Worm (Caenorhabditis elegans) whole organism, L2 larva: ENCODE measurements around the gene T21B4.15.

Experiments
- C34F6.9 ChIP-seq: fragments of 150-350 bp; optimal IDR thresholded peaks from 2 replicates; lab custom pipeline; 2014; ENCODE audit warnings: missing biosample characterization, missing genetic modification characterization
- F13H6.1 ChIP-seq: sonication (generic microtip); optimal IDR thresholded peaks from 2 replicates; lab custom pipeline; 2016; ENCODE audit warnings: missing genetic modification characterization, missing compliant biosample characterization
- R02D3.7 ChIP-seq: fragments of 150-350 bp; optimal IDR thresholded peaks from 2 replicates; lab custom pipeline; 2014; ENCODE audit warnings: missing biosample characterization, missing genetic modification characterization
- ZK546.5 ChIP-seq: sonication (generic microtip); optimal IDR thresholded peaks from 2 replicates; lab custom pipeline; 2017; ENCODE audit warnings: missing biosample characterization, missing genetic modification characterization
- alr-1 ChIP-seq: fragments of 150-350 bp; optimal IDR thresholded peaks from 2 replicates; lab custom pipeline; 2014; ENCODE audit warnings: missing biosample characterization, missing genetic modification characterization
- aly-2 ChIP-seq: fragments of 150-350 bp; optimal IDR thresholded peaks from 2 replicates; lab custom pipeline; 2014; ENCODE audit warnings: missing biosample characterization, missing genetic modification characterization
- blmp-1 ChIP-seq: sonication (generic microtip); optimal IDR thresholded peaks from 2 replicates; lab custom pipeline; 2017; ENCODE audit warnings: missing genetic modification characterization, mild to moderate bottlenecking, missing compliant biosample characterization, antibody characterized with exemption, moderate library complexity; ENCODE audit not compliant: insufficient read depth
- ceh-16 ChIP-seq: fragments of 150-350 bp; optimal IDR thresholded peaks from 2 replicates; lab custom pipeline; 2014; ENCODE audit warnings: missing biosample characterization, missing genetic modification characterization
- ceh-82 ChIP-seq: fragments of 150-350 bp; optimal IDR thresholded peaks from 2 replicates; lab custom pipeline; 2014; ENCODE audit warnings: missing biosample characterization, missing genetic modification characterization
- egl-27 ChIP-seq: sonication (generic microtip); optimal IDR thresholded peaks from 3 replicates; lab custom pipeline; 2017; ENCODE audit warnings: missing biosample characterization, missing genetic modification reagents, missing genetic modification characterization
- elt-1 ChIP-seq: fragments of 150-350 bp; optimal IDR thresholded peaks from 2 replicates; lab custom pipeline; 2014; ENCODE audit warnings: missing biosample characterization, missing genetic modification characterization
- elt-3 ChIP-seq: sonication (generic microtip); optimal IDR thresholded peaks from 2 replicates; lab custom pipeline; 2017; ENCODE audit warnings: missing biosample characterization, missing genetic modification characterization
- gmeb-1 ChIP-seq: fragments of 150-350 bp; optimal IDR thresholded peaks from 2 replicates; lab custom pipeline; 2014; ENCODE audit warnings: missing biosample characterization, missing genetic modification characterization
- lin-11 ChIP-seq: fragments of 150-350 bp; sonication (generic microtip); optimal IDR thresholded peaks from 2 replicates; lab custom pipeline; 2014; ENCODE audit warnings: missing biosample characterization, missing genetic modification characterization, inconsistent platforms, mixed read lengths
- lin-39 ChIP-seq: fragments of 150-350 bp; optimal IDR thresholded peaks from 2 replicates; lab custom pipeline; 2014; ENCODE audit warnings: missing biosample characterization, missing genetic modification reagents, missing genetic modification characterization
- lsy-2 ChIP-seq, 2 experiments: fragments of 150-350 bp in 1 of 2; sonication (generic microtip) in 1 of 2; optimal IDR thresholded peaks; 2 replicates each; lab custom pipeline; 2014 to 2017; ENCODE audit warnings: missing biosample characterization in 2 of 2, missing genetic modification characterization in 2 of 2
- mab-5 ChIP-seq: fragments of 150-350 bp; optimal IDR thresholded peaks from 2 replicates; lab custom pipeline; 2014; ENCODE audit warnings: missing biosample characterization, missing genetic modification characterization
- mbf-1 ChIP-seq: sonication (generic microtip); optimal IDR thresholded peaks from 2 replicates; lab custom pipeline; 2017; ENCODE audit warnings: missing biosample characterization, missing genetic modification characterization
- mdl-1 ChIP-seq, 2 experiments: fragments of 150-350 bp in 1 of 2; sonication (generic microtip) in 1 of 2; optimal IDR thresholded peaks; 2 replicates each; lab custom pipeline; 2017; ENCODE audit warnings: missing biosample characterization in 2 of 2, missing genetic modification characterization in 2 of 2
- nhr-10 ChIP-seq: sonication (generic microtip); optimal IDR thresholded peaks from 2 replicates; lab custom pipeline; 2017; ENCODE audit warnings: missing biosample characterization, missing genetic modification characterization
- nhr-11 ChIP-seq: fragments of 150-350 bp; optimal IDR thresholded peaks from 2 replicates; lab custom pipeline; 2014; ENCODE audit warnings: missing biosample characterization, missing genetic modification characterization
- nhr-12 ChIP-seq: fragments of 150-350 bp; optimal IDR thresholded peaks from 2 replicates; lab custom pipeline; 2014; ENCODE audit warnings: missing biosample characterization, missing genetic modification characterization
- nhr-129 ChIP-seq: fragments of 150-350 bp; optimal IDR thresholded peaks from 2 replicates; lab custom pipeline; 2014; ENCODE audit warnings: missing biosample characterization, missing genetic modification characterization
- nhr-23 ChIP-seq: fragments of 150-350 bp; optimal IDR thresholded peaks from 2 replicates; lab custom pipeline; 2014; ENCODE audit warnings: missing biosample characterization, missing genetic modification reagents, missing genetic modification characterization
- nhr-25 ChIP-seq: fragments of 150-350 bp; sonication (generic microtip); optimal IDR thresholded peaks from 3 replicates; lab custom pipeline; 2014; ENCODE audit warnings: missing biosample characterization, missing genetic modification characterization
- nhr-6 ChIP-seq: fragments of 150-350 bp; optimal IDR thresholded peaks from 2 replicates; lab custom pipeline; 2014; ENCODE audit warnings: missing biosample characterization, missing genetic modification characterization
- nhr-77 ChIP-seq: fragments of 150-350 bp; optimal IDR thresholded peaks from 2 replicates; lab custom pipeline; 2014; ENCODE audit warnings: missing biosample characterization, missing genetic modification characterization
- peb-1 ChIP-seq: fragments of 150-350 bp; optimal IDR thresholded peaks from 2 replicates; lab custom pipeline; 2014; ENCODE audit warnings: missing biosample characterization, missing genetic modification characterization
- skn-1 ChIP-seq: sonication (generic microtip); optimal IDR thresholded peaks from 2 replicates; lab custom pipeline; 2017; ENCODE audit warnings: missing biosample characterization, missing genetic modification characterization
- sma-9 ChIP-seq, 2 experiments: fragments of 150-350 bp in 1 of 2; sonication (generic microtip) in 1 of 2; optimal IDR thresholded peaks; 2 replicates each; lab custom pipeline; 2014 to 2016; ENCODE audit warnings: missing genetic modification characterization in 2 of 2, mild to moderate bottlenecking in 1 of 2, missing biosample characterization in 1 of 2, missing compliant biosample characterization in 1 of 2, missing genetic modification reagents in 1 of 2, moderate library complexity in 1 of 2
- snpc-4 ChIP-seq: fragments of 150-350 bp; optimal IDR thresholded peaks from 2 replicates; lab custom pipeline; 2014; ENCODE audit warnings: missing biosample characterization, missing genetic modification characterization
- unc-39 ChIP-seq: fragments of 150-350 bp; optimal IDR thresholded peaks from 2 replicates; lab custom pipeline; 2014; ENCODE audit warnings: missing biosample characterization, missing genetic modification characterization
- unc-55 ChIP-seq: fragments of 150-350 bp; sonication (generic microtip); optimal IDR thresholded peaks from 3 replicates; lab custom pipeline; 2014; ENCODE audit warnings: missing biosample characterization, missing genetic modification reagents, missing genetic modification characterization
- zag-1 ChIP-seq: fragments of 150-350 bp; optimal IDR thresholded peaks from 2 replicates; lab custom pipeline; 2014; ENCODE audit warnings: missing biosample characterization, missing genetic modification characterization
- ztf-1 ChIP-seq: fragments of 200-800 bp; sonication (Bioruptor generic); conservative IDR thresholded peaks from 2 replicates; pipeline ENCODE4 v1.3.6; 2022; ENCODE audit warnings: missing genetic modification characterization, missing compliant biosample characterization
- ztf-11 ChIP-seq: sonication (generic microtip); optimal IDR thresholded peaks from 2 replicates; lab custom pipeline; 2017; ENCODE audit warnings: missing biosample characterization, missing genetic modification characterization
- ztf-4 ChIP-seq: fragments of 150-350 bp; optimal IDR thresholded peaks from 2 replicates; lab custom pipeline; 2014; ENCODE audit warnings: missing biosample characterization, missing genetic modification characterization

Gene T21B4.15

ce11 chrII:12473406-12473805 is 16.6 kb upstream of the T21B4.15 start, which contains the start of gene srg-17:
Gene srg-17, plus strand, starts transcription at chrII:12473706.
- TF ChIP-seq elt-3 (tag; lab: Kevin White, UChicago) (no peak), snpc-4 (no peak), nhr-6 (tag; lab: Kevin White, UChicago) (no peak), blmp-1 (tag; lab: Kevin White, UChicago) (no peak), nhr-77 (tag; lab: Kevin White, UChicago) (no peak), mbf-1 (tag; lab: Kevin White, UChicago) (no peak), ceh-82 (no peak), nhr-23 (tag; lab: Kevin White, UChicago) (no peak), egl-27 (tag; lab: Kevin White, UChicago) (no peak), elt-1 (tag; lab: Kevin White, UChicago) (no peak), peb-1 (tag; lab: Kevin White, UChicago) (no peak)

DNA sequence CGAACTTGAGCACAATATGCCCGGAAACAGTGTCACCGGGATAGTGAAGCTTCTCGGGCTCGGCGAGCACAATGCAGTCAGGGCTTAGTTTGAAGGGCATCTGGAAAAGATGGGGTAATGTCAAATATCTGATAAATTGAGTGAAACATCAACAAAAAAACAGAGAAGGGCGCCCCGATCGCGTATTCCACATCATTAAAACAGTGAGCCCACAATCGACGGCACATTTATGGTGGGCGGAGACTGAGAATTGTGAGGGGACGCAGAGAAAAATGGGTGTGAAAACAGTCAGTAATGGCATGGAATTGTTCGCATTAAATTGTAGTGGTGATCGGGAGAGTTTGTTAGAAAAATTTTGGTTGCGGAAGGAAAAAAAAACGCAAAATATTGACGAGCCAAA is 9.2 kb upstream of the T21B4.15 start, which contains the start of gene arrd-9:
arrd-9 (minus strand) TSS at position 101 of the 400 bp plus-strand sequence.
- TF ChIP-seq skn-1 (no peak), unc-55 (GFP tag; lab: Kevin White, UChicago) (no peak), mdl-1 (tag; optimal IDR thresholded peaks at IDR 0.05; lab: Kevin White, UChicago) (no peak), mab-5 (tag; lab: Kevin White, UChicago) (no peak), sma-9 (GFP tag; optimal IDR thresholded peaks at IDR 0.05; lab: Kevin White, UChicago) (no peak), sma-9 (tag; optimal IDR thresholded peaks at IDR 0.05; lab: Kevin White, UChicago) (no peak), lin-11 (tag; lab: Kevin White, UChicago) (no peak), ztf-11 (tag; lab: Kevin White, UChicago) (no peak), ztf-4 (tag; lab: Kevin White, UChicago) (no peak), gmeb-1 (tag; lab: Kevin White, UChicago) (no peak), aly-2 (tag; lab: Kevin White, UChicago) (no peak), nhr-129 (tag; lab: Kevin White, UChicago) (no peak), zag-1 (tag; lab: Kevin White, UChicago) (no peak), ZK546.5 (tag; lab: Kevin White, UChicago) (no peak), ceh-16 (tag; lab: Kevin White, UChicago) (no peak), C34F6.9 (tag; lab: Kevin White, UChicago) (no peak), nhr-25 (tag; lab: Kevin White, UChicago) (no peak), nhr-12 (no peak), ceh-82 (no peak)

- TF ChIP-seq F13H6.1 (tag; lab: Kevin White, UChicago): no peak
- no peak for TF ChIP-seq nhr-77 (tag; lab: Kevin White, UChicago)
- TF ChIP-seq R02D3.7 (tag; lab: Kevin White, UChicago): no peak
- TF ChIP-seq unc-39: no peak
- no peak for TF ChIP-seq mab-5 (tag; lab: Kevin White, UChicago)
- no peak for TF ChIP-seq elt-1 (tag; lab: Kevin White, UChicago)
- no peak for TF ChIP-seq ceh-82
- no peak for TF ChIP-seq nhr-10 (tag; lab: Kevin White, UChicago)
- no peak for TF ChIP-seq nhr-23 (tag; lab: Kevin White, UChicago)
- no peak for TF ChIP-seq alr-1 (tag; lab: Kevin White, UChicago)
- no peak for TF ChIP-seq sma-9 (GFP tag; optimal IDR thresholded peaks at IDR 0.05; lab: Kevin White, UChicago)
- no peak for TF ChIP-seq sma-9 (tag; optimal IDR thresholded peaks at IDR 0.05; lab: Kevin White, UChicago)
- TF ChIP-seq ceh-16 (tag; lab: Kevin White, UChicago): no peak
- TF ChIP-seq lin-39 (tag; lab: Kevin White, UChicago): no peak
- TF ChIP-seq ztf-1 (GFP tag; lab: Robert Waterston, UW): no peak
- TF ChIP-seq egl-27 (tag; lab: Kevin White, UChicago): no peak
- TF ChIP-seq C34F6.9 (tag; lab: Kevin White, UChicago): no peak
- TF ChIP-seq nhr-11 (tag; lab: Kevin White, UChicago): no peak
- no peak for TF ChIP-seq snpc-4
- no peak for TF ChIP-seq lsy-2 (tag; optimal IDR thresholded peaks at IDR 0.05; lab: Kevin White, UChicago)
- TF ChIP-seq aly-2 (tag; lab: Kevin White, UChicago): no peak
Observed at ce11 chrII:12481645-12482044, 8.4 kb upstream of the T21B4.15 start.

ce11 chrII:12482622-12483021 is 7.4 kb upstream of the T21B4.15 start, which contains the start of gene fbxb-102:
Gene fbxb-102, plus strand, starts transcription at chrII:12482922.
- TF ChIP-seq snpc-4 (no peak), nhr-77 (tag; lab: Kevin White, UChicago) (no peak), elt-1 (tag; lab: Kevin White, UChicago) (no peak), F13H6.1 (tag; lab: Kevin White, UChicago) (no peak), peb-1 (tag; lab: Kevin White, UChicago) (no peak)
